Fruit fly (Drosophila melanogaster) whole organism, adult: ENCODE data around the gene Dap160.

Experiments
- CG11617 ChIP-seq: fragments of 200-800 bp; sonication (Bioruptor generic); optimal IDR thresholded peaks from 2 replicates; lab custom pipeline; 2017; ENCODE audit warnings: mild to moderate bottlenecking, missing biosample characterization, missing genetic modification reagents, missing genetic modification characterization
- CG12768 ChIP-seq: fragments of 200-800 bp; sonication (Bioruptor generic); optimal IDR thresholded peaks from 2 replicates; lab custom pipeline; 2017; ENCODE audit warnings: missing biosample characterization, missing genetic modification characterization, mild to moderate bottlenecking, moderate library complexity, missing genetic modification reagents
- CG14711 ChIP-seq: fragments of 200-800 bp; sonication (Bioruptor generic); optimal IDR thresholded peaks from 2 replicates; lab custom pipeline; 2018; ENCODE audit warnings: missing biosample characterization, mild to moderate bottlenecking, missing genetic modification characterization, moderate library complexity
- CG1620 ChIP-seq: fragments of 200-800 bp; sonication (Bioruptor generic); optimal IDR thresholded peaks from 2 replicates; lab custom pipeline; 2016; ENCODE audit warnings: missing biosample characterization, missing genetic modification characterization
- CG33017 ChIP-seq: fragments of 200-800 bp; sonication (Bioruptor generic); optimal IDR thresholded peaks from 2 replicates; lab custom pipeline; 2018; ENCODE audit warnings: missing biosample characterization, mild to moderate bottlenecking, missing genetic modification characterization, moderate library complexity
- CG5204 ChIP-seq: fragments of 200-800 bp; sonication (Bioruptor generic); optimal IDR thresholded peaks from 2 replicates; lab custom pipeline; 2016; ENCODE audit warnings: missing biosample characterization, missing genetic modification characterization
- CG7045 ChIP-seq: fragments of 200-800 bp; sonication (Bioruptor generic); optimal IDR thresholded peaks from 2 replicates; lab custom pipeline; 2017; ENCODE audit warnings: missing biosample characterization, mild to moderate bottlenecking, missing genetic modification characterization
- CG7101 ChIP-seq: fragments of 200-800 bp; sonication (Bioruptor generic); optimal IDR thresholded peaks from 2 replicates; lab custom pipeline; 2018; ENCODE audit warnings: missing biosample characterization, mild to moderate bottlenecking, missing genetic modification characterization, moderate library complexity
- Clk ChIP-seq: fragments of 200-800 bp; sonication (Bioruptor generic); optimal IDR thresholded peaks from 2 replicates; lab custom pipeline; 2017; ENCODE audit warnings: missing biosample characterization, missing genetic modification characterization
- Crg-1 ChIP-seq: fragments of 200-800 bp; sonication (Bioruptor generic); optimal IDR thresholded peaks from 2 replicates; lab custom pipeline; 2016; ENCODE audit warnings: missing biosample characterization, missing genetic modification characterization
- Hr96 ChIP-seq: fragments of 200-800 bp; sonication (Bioruptor generic); optimal IDR thresholded peaks from 2 replicates; lab custom pipeline; 2016; ENCODE audit warnings: missing biosample characterization, missing genetic modification characterization
- Mnt ChIP-seq: fragments of 200-800 bp; sonication (Bioruptor generic); optimal IDR thresholded peaks from 2 replicates; lab custom pipeline; 2016; ENCODE audit warnings: missing biosample characterization, mild to moderate bottlenecking, missing genetic modification characterization
- bab1 ChIP-seq: fragments of 200-800 bp; sonication (Bioruptor generic); optimal IDR thresholded peaks from 3 replicates; lab custom pipeline; 2019; ENCODE audit warnings: missing biosample characterization, mild to moderate bottlenecking, missing genetic modification characterization, moderate library complexity
- cic ChIP-seq: fragments of 200-800 bp; sonication (Bioruptor generic); optimal IDR thresholded peaks from 2 replicates; lab custom pipeline; 2017; ENCODE audit warnings: missing biosample characterization, mild to moderate bottlenecking, missing genetic modification characterization, moderate library complexity
- cnc ChIP-seq, 2 experiments: fragments of >200 bp; optimal IDR thresholded peaks; 2 replicates each; lab custom pipeline; 2017
- kay ChIP-seq: fragments of 200-800 bp; sonication (Bioruptor generic); peaks from one replicate; lab custom pipeline; 2016; ENCODE audit warnings: missing biosample characterization, missing genetic modification characterization, borderline replicate concordance
- ovo ChIP-seq: fragments of 200-800 bp; sonication (Bioruptor generic); optimal IDR thresholded peaks from 2 replicates; lab custom pipeline; 2016; ENCODE audit warnings: missing biosample characterization, missing genetic modification characterization
- pad ChIP-seq: fragments of 200-800 bp; sonication (Bioruptor generic); optimal IDR thresholded peaks from 3 replicates; lab custom pipeline; 2017; ENCODE audit warnings: missing biosample characterization, missing genetic modification characterization, mild to moderate bottlenecking, moderate library complexity, missing genetic modification reagents
- tj ChIP-seq: fragments of 200-800 bp; sonication (Bioruptor generic); optimal IDR thresholded peaks from 3 replicates; lab custom pipeline; 2017; ENCODE audit warnings: missing biosample characterization, mild to moderate bottlenecking, missing genetic modification characterization, moderate library complexity
- toe ChIP-seq: fragments of 200-800 bp; sonication (Bioruptor generic); optimal IDR thresholded peaks from 2 replicates; lab custom pipeline; 2016; ENCODE audit warnings: missing biosample characterization, missing genetic modification characterization

Dap160 gene

dm6 chr2L:21141714-21142500, at the start of gene Dap160:
Gene Dap160 (minus strand): TSS chr2L:21142347.
- TF ChIP-seq CG1620 (GFP tag; lab: Kevin White, UChicago) (peak; percentile 71), Hr96 (GFP tag; lab: Kevin White, UChicago) (no peak), tj (GFP tag; lab: Kevin White, UChicago) (peak; percentile 96), Clk (GFP tag; lab: Kevin White, UChicago) (no peak), toe (GFP tag; lab: Kevin White, UChicago) (peak; percentile 43), CG7101 (tag; lab: Kevin White, UChicago) (peak; percentile 0), CG33017 (tag; lab: Kevin White, UChicago) (no peak), cic (GFP tag; lab: Kevin White, UChicago) (peak; percentile 20), CG12768 (GFP tag; lab: Kevin White, UChicago) (no peak), Mnt (GFP tag; lab: Kevin White, UChicago) (peak; percentile 58), Crg-1 (GFP tag; lab: Kevin White, UChicago) (peak; percentile 30), kay (GFP tag; lab: Kevin White, UChicago) (no peak), CG11617 (GFP tag; lab: Kevin White, UChicago) (no peak), CG5204 (GFP tag; lab: Kevin White, UChicago) (no peak), pad (GFP tag; lab: Kevin White, UChicago) (peak; percentile 31), bab1 (GFP tag; lab: Kevin White, UChicago) (peak; percentile 34), CG7045 (no peak), CG14711 (tag; lab: Kevin White, UChicago) (peak; percentile 28), ovo (GFP tag; lab: Kevin White, UChicago) (no peak), cnc (optimal IDR thresholded peaks at IDR 0.05; lab: Kevin White, UChicago) (no peak)

- TF ChIP-seq CG7101 (tag; lab: Kevin White, UChicago) (no peak), Clk (GFP tag; lab: Kevin White, UChicago) (no peak), toe (GFP tag; lab: Kevin White, UChicago) (no peak), Mnt (GFP tag; lab: Kevin White, UChicago) (no peak), CG5204 (GFP tag; lab: Kevin White, UChicago) (no peak), CG7045 (no peak), CG11617 (GFP tag; lab: Kevin White, UChicago) (no peak), Hr96 (GFP tag; lab: Kevin White, UChicago) (no peak), bab1 (GFP tag; lab: Kevin White, UChicago) (no peak), pad (GFP tag; lab: Kevin White, UChicago) (no peak)
Observed at dm6 chr2L:21189273-21189781, 47.2 kb upstream of the Dap160 start.

- TF ChIP-seq Clk (GFP tag; lab: Kevin White, UChicago) = no peak
- no peak for TF ChIP-seq Hr96 (GFP tag; lab: Kevin White, UChicago)
- TF ChIP-seq cnc (optimal IDR thresholded peaks at IDR 0.05; lab: Kevin White, UChicago) = no peak
- no peak for TF ChIP-seq tj (GFP tag; lab: Kevin White, UChicago)
- no peak for TF ChIP-seq CG33017 (tag; lab: Kevin White, UChicago)
- TF ChIP-seq Crg-1 (GFP tag; lab: Kevin White, UChicago) = no peak
- no peak for TF ChIP-seq kay (GFP tag; lab: Kevin White, UChicago)
- TF ChIP-seq pad (GFP tag; lab: Kevin White, UChicago) = no peak
Observed at dm6 chr2L:21187753-21188152, 45.6 kb upstream of the Dap160 start.

dm6 chr2L:21179615-21180031, 37.5 kb upstream of the Dap160 start, which contains the start of the genes bur and Mcm10:
Gene bur (minus strand): TSS chr2L:21179683.
Gene Mcm10 (plus strand): TSS chr2L:21179933.
- no peak for TF ChIP-seq cnc (optimal IDR thresholded peaks at IDR 0.05; lab: Kevin White, UChicago)
- TF ChIP-seq kay (GFP tag; lab: Kevin White, UChicago) = no peak
- TF ChIP-seq CG14711 (tag; lab: Kevin White, UChicago) = peak; percentile 27
- TF ChIP-seq CG7045 = no peak
- TF ChIP-seq Clk (GFP tag; lab: Kevin White, UChicago) = no peak
- TF ChIP-seq CG7101 (tag; lab: Kevin White, UChicago) = peak; percentile 42
- no peak for TF ChIP-seq bab1 (GFP tag; lab: Kevin White, UChicago)
- peak; percentile 2 for TF ChIP-seq pad (GFP tag; lab: Kevin White, UChicago)
- no peak for TF ChIP-seq tj (GFP tag; lab: Kevin White, UChicago)

dm6 chr2L:21179217-21179520, 37.0 kb upstream of the Dap160 start:
- no peak for TF ChIP-seq CG14711 (tag; lab: Kevin White, UChicago)
- TF ChIP-seq tj (GFP tag; lab: Kevin White, UChicago) = no peak
- no peak for TF ChIP-seq CG11617 (GFP tag; lab: Kevin White, UChicago)
- TF ChIP-seq CG33017 (tag; lab: Kevin White, UChicago) = no peak
- no peak for TF ChIP-seq Clk (GFP tag; lab: Kevin White, UChicago)
